Worm (Caenorhabditis elegans) whole organism, L3 larva: ENCODE results near the gene Y48E1C.2.

Experiments
- ZK546.5 ChIP-seq: sonication (generic microtip); optimal IDR thresholded peaks from 2 replicates; lab custom pipeline; 2017; ENCODE audit warnings: missing biosample characterization, missing genetic modification characterization
- aly-2 ChIP-seq: fragments of 150-350 bp; optimal IDR thresholded peaks from 2 replicates; lab custom pipeline; 2014; ENCODE audit warnings: missing biosample characterization, missing genetic modification characterization
- ama-1 ChIP-seq: fragments of 150-350 bp; optimal IDR thresholded peaks from 2 replicates; lab custom pipeline; 2018
- ceh-28 ChIP-seq: fragments of 150-350 bp; optimal IDR thresholded peaks from 2 replicates; lab custom pipeline; 2014; ENCODE audit warnings: missing biosample characterization, missing genetic modification reagents, missing genetic modification characterization
- ceh-9 ChIP-seq: sonication (generic microtip); optimal IDR thresholded peaks from 2 replicates; lab custom pipeline; 2018; ENCODE audit warnings: missing biosample characterization, missing genetic modification characterization
- daf-12 ChIP-seq: fragments of 150-350 bp; optimal IDR thresholded peaks from 2 replicates; lab custom pipeline; 2014; ENCODE audit warnings: missing biosample characterization, missing genetic modification reagents, missing genetic modification characterization
- egl-5 ChIP-seq: fragments of 150-350 bp; optimal IDR thresholded peaks from 2 replicates; lab custom pipeline; 2017; ENCODE audit warnings: missing biosample characterization, missing genetic modification reagents, missing genetic modification characterization, inconsistent platforms
- elt-1 ChIP-seq: fragments of 150-350 bp; optimal IDR thresholded peaks from 2 replicates; lab custom pipeline; 2014; ENCODE audit warnings: missing biosample characterization, missing genetic modification characterization
- elt-2 ChIP-seq: sonication (generic microtip); optimal IDR thresholded peaks from 2 replicates; lab custom pipeline; 2016; ENCODE audit warnings: missing genetic modification reagents, mild to moderate bottlenecking, missing genetic modification characterization, missing compliant biosample characterization
- elt-3 ChIP-seq, 3 experiments: fragments of 150-350 bp in 1 of 3; sonication (generic microtip) in 2 of 3; optimal IDR thresholded peaks; 2 replicates in 2 of 3; 4 replicates in 1 of 3; lab custom pipeline; 2014 to 2017; ENCODE audit warnings: missing biosample characterization in 3 of 3, missing genetic modification characterization in 3 of 3
- fkh-10 ChIP-seq: sonication (generic microtip); optimal IDR thresholded peaks from 2 replicates; lab custom pipeline; 2017; ENCODE audit warnings: missing biosample characterization, missing genetic modification reagents, missing genetic modification characterization
- fkh-2 ChIP-seq: fragments of 150-350 bp; optimal IDR thresholded peaks from 2 replicates; lab custom pipeline; 2014; ENCODE audit warnings: missing biosample characterization, missing genetic modification reagents, missing genetic modification characterization
- fos-1 ChIP-seq: fragments of 150-350 bp; optimal IDR thresholded peaks from 2 replicates; lab custom pipeline; 2014; ENCODE audit warnings: missing biosample characterization, missing genetic modification characterization
- jun-1 ChIP-seq: fragments of 150-350 bp; optimal IDR thresholded peaks from 2 replicates; lab custom pipeline; 2014; ENCODE audit warnings: missing biosample characterization, missing genetic modification reagents, missing genetic modification characterization
- lin-39 ChIP-seq: fragments of 150-350 bp; optimal IDR thresholded peaks from 2 replicates; lab custom pipeline; 2018; ENCODE audit warnings: missing biosample characterization, missing genetic modification reagents, missing genetic modification characterization
- lsy-12 ChIP-seq: sonication (generic microtip); optimal IDR thresholded peaks from 2 replicates; lab custom pipeline; 2016; ENCODE audit warnings: mild to moderate bottlenecking, missing genetic modification characterization, missing compliant biosample characterization
- mdl-1 ChIP-seq: fragments of 150-350 bp; optimal IDR thresholded peaks from 2 replicates; lab custom pipeline; 2014; ENCODE audit warnings: missing biosample characterization, missing genetic modification characterization
- mml-1 ChIP-seq: fragments of 150-350 bp; sonication (generic microtip); optimal IDR thresholded peaks from 3 replicates; lab custom pipeline; 2014; ENCODE audit warnings: missing biosample characterization, missing genetic modification characterization
- nfya-1 ChIP-seq: sonication (generic microtip); optimal IDR thresholded peaks from 2 replicates; lab custom pipeline; 2017; ENCODE audit warnings: missing genetic modification characterization, mild to moderate bottlenecking, missing compliant biosample characterization, antibody characterized with exemption, moderate library complexity; ENCODE audit not compliant: insufficient read depth
- nhr-12 ChIP-seq: fragments of 150-350 bp; optimal IDR thresholded peaks from 2 replicates; lab custom pipeline; 2014; ENCODE audit warnings: missing biosample characterization, missing genetic modification characterization
- nhr-23 ChIP-seq: fragments of 150-350 bp; optimal IDR thresholded peaks from 2 replicates; lab custom pipeline; 2014; ENCODE audit warnings: missing biosample characterization, missing genetic modification reagents, missing genetic modification characterization
- nhr-237 ChIP-seq: fragments of 150-350 bp; optimal IDR thresholded peaks from 2 replicates; lab custom pipeline; 2014; ENCODE audit warnings: missing biosample characterization, missing genetic modification characterization
- nhr-28 ChIP-seq: fragments of 150-350 bp; optimal IDR thresholded peaks from 2 replicates; lab custom pipeline; 2014; ENCODE audit warnings: missing biosample characterization, missing genetic modification characterization
- nhr-43 ChIP-seq: sonication (generic microtip); optimal IDR thresholded peaks from 2 replicates; lab custom pipeline; 2016; ENCODE audit warnings: mild to moderate bottlenecking, missing genetic modification characterization, missing compliant biosample characterization; ENCODE audit not compliant: poor library complexity, severe bottlenecking
- nhr-77 ChIP-seq: fragments of 150-350 bp; optimal IDR thresholded peaks from 2 replicates; lab custom pipeline; 2014; ENCODE audit warnings: missing biosample characterization, missing genetic modification characterization
- pha-4 ChIP-seq: fragments of 150-350 bp; optimal IDR thresholded peaks from 2 replicates; lab custom pipeline; 2014; ENCODE audit warnings: missing biosample characterization, missing genetic modification reagents, missing genetic modification characterization
- sea-2 ChIP-seq: fragments of 150-350 bp; sonication (generic microtip); optimal IDR thresholded peaks from 4 replicates; lab custom pipeline; 2014; ENCODE audit warnings: missing biosample characterization, missing genetic modification reagents, missing genetic modification characterization
- skn-1 ChIP-seq: fragments of 150-350 bp; optimal IDR thresholded peaks from 2 replicates; lab custom pipeline; 2014; ENCODE audit warnings: missing biosample characterization, missing genetic modification characterization
- snpc-4 ChIP-seq: fragments of 150-350 bp; optimal IDR thresholded peaks from 2 replicates; lab custom pipeline; 2014; ENCODE audit warnings: missing biosample characterization, missing genetic modification characterization
- unc-39 ChIP-seq: sonication (generic microtip); optimal IDR thresholded peaks from 4 replicates; lab custom pipeline; 2017; ENCODE audit warnings: missing biosample characterization, missing genetic modification characterization
- unc-62 ChIP-seq: fragments of 150-350 bp; sonication (generic microtip); optimal IDR thresholded peaks from 4 replicates; lab custom pipeline; 2014; ENCODE audit warnings: missing biosample characterization, missing genetic modification reagents, missing genetic modification characterization
- ztf-11 ChIP-seq: fragments of 150-350 bp; optimal IDR thresholded peaks from 2 replicates; lab custom pipeline; 2014; ENCODE audit warnings: missing biosample characterization, missing genetic modification characterization
- ztf-4 ChIP-seq: fragments of 150-350 bp; optimal IDR thresholded peaks from 2 replicates; lab custom pipeline; 2014; ENCODE audit warnings: missing biosample characterization, missing genetic modification characterization

Y48E1C.2 gene

ce11 chrII:13402680-13403079 lies 21.7 kb upstream of the Y48E1C.2 start, which contains the start of gene pinn-4:
Gene pinn-4 (plus strand): TSS chrII:13402980.
- no peak for TF ChIP-seq unc-62 (GFP tag; lab: Kevin White, UChicago)
- no peak for TF ChIP-seq unc-39 (tag; lab: Kevin White, UChicago)
- TF ChIP-seq ztf-4 (tag; lab: Kevin White, UChicago): no peak
- TF ChIP-seq elt-1 (tag; lab: Kevin White, UChicago): no peak
- TF ChIP-seq sea-2: no peak
- TF ChIP-seq fkh-10 (GFP tag; lab: Kevin White, UChicago): no peak
- no peak for TF ChIP-seq nhr-12 (tag; lab: Kevin White, UChicago)
- TF ChIP-seq egl-5 (tag; lab: Kevin White, UChicago): no peak
- TF ChIP-seq ceh-9 (tag; lab: Kevin White, UChicago): no peak
- no peak for TF ChIP-seq snpc-4 (tag; lab: Kevin White, UChicago)
- no peak for TF ChIP-seq pha-4 (tag; lab: Kevin White, UChicago)
- no peak for TF ChIP-seq jun-1 (tag; lab: Kevin White, UChicago)
- no peak for TF ChIP-seq nfya-1
- no peak for TF ChIP-seq daf-12
- no peak for TF ChIP-seq aly-2 (tag; lab: Kevin White, UChicago)
- TF ChIP-seq ama-1 (lab: Kevin White, UChicago): no peak
- TF ChIP-seq ceh-28 (tag; lab: Kevin White, UChicago): no peak
- no peak for TF ChIP-seq elt-2 (tag; lab: Kevin White, UChicago)

ce11 chrII:13405840-13406239 lies 18.5 kb upstream of the Y48E1C.2 start, which contains the start of gene efl-2:
Gene efl-2 (plus strand): TSS chrII:13406140.
- no peak for TF ChIP-seq nhr-43
- no peak for TF ChIP-seq nhr-28 (tag; lab: Kevin White, UChicago)
- TF ChIP-seq nhr-237 (tag; lab: Kevin White, UChicago): no peak
- no peak for TF ChIP-seq ama-1 (lab: Kevin White, UChicago)
- TF ChIP-seq ZK546.5 (tag; lab: Kevin White, UChicago): no peak
- TF ChIP-seq ztf-11: no peak
- no peak for TF ChIP-seq elt-3 (tag; optimal IDR thresholded peaks at IDR 0.05; lab: Kevin White, UChicago)
- TF ChIP-seq nhr-12 (tag; lab: Kevin White, UChicago): no peak
- no peak for TF ChIP-seq fkh-2
- no peak for TF ChIP-seq lin-39 (tag; lab: Kevin White, UChicago)
- TF ChIP-seq lsy-12 (tag; lab: Kevin White, UChicago): no peak

DNA sequence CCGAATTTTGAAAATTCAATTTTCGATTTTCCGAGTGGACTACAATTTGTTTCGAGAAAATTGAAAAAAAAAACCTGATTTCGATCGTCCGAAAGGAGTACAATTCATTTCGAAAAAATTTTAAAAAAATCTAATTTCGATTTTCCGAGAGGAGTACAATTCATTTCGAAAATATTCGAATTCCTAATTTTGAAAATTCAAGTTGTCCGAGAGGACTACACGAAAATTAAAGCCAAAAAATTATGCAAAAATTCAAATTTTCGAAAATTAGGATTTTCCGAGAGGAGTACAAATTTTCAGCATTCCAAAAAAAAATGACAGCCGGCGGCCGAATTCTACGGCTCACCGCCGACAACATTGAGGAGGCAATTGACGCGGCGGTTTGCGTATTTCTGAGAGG lies 12.0 kb upstream of the Y48E1C.2 start, which contains the start of gene Y48C3A.18:
Y48C3A.18 (plus strand) TSS at position 301 of the 400 bp plus-strand sequence.
- no peak for TF ChIP-seq nhr-23 (tag; lab: Kevin White, UChicago)
- no peak for TF ChIP-seq nfya-1
- TF ChIP-seq lin-39 (tag; lab: Kevin White, UChicago): no peak
- TF ChIP-seq mml-1 (tag; lab: Kevin White, UChicago): no peak
- no peak for TF ChIP-seq snpc-4 (tag; lab: Kevin White, UChicago)

DNA sequence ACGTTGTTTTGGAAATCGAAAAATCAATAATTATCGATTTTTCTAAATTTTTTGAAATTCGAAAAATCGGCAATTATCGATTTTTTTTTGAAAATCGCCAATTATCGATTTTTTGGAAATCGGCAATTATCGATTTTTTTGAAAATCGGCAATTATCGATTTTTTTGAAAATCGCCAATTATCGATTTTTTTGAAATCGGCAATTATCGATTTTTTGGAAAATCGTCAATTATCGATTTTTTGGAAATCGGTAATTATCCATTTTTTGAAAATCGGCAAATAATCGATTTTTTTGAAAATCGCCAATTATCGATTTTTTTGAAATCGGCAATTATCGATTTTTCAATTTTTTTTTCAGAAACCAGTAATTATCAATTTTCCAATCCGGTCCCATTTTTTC lies 10.2 kb upstream of the Y48E1C.2 start:
- TF ChIP-seq nhr-77: no peak
- peak; percentile 100 for TF ChIP-seq ceh-28 (tag; lab: Kevin White, UChicago)

DNA sequence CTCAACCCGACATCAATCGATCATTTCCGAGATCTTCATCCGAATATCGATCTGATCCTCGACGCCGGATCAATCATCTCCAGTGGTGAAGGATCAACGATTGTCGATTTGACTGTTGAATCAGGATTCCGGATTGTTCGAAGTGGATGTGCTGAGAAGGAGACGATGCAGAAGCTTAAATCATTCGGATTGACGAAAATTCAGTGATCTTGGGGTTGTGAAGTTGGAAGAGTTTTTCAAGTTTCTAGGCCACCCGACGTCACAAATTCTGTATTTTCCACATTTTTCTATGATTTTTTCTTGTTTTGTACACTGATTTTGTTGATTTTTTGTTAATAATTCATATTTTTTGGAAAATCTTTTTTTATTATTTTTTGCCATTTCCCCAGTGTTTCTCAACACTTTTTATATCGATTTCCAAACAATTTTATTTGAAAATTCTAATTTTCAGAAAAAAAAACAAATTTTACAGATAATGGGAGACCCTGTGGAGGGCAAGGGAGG lies 9.7 kb upstream of the Y48E1C.2 start, which contains the start of gene Y48E1C.1:
Y48E1C.1 (plus strand) TSS at position 454 of the 504 bp plus-strand sequence.
- TF ChIP-seq nhr-12 (tag; lab: Kevin White, UChicago): no peak
- no peak for TF ChIP-seq sea-2
- no peak for TF ChIP-seq ama-1 (lab: Kevin White, UChicago)
- no peak for TF ChIP-seq nhr-28 (tag; lab: Kevin White, UChicago)
- TF ChIP-seq fos-1 (tag; lab: Kevin White, UChicago): no peak
- TF ChIP-seq mdl-1: no peak
- no peak for TF ChIP-seq fkh-2
- TF ChIP-seq skn-1: no peak
- no peak for TF ChIP-seq ceh-9 (tag; lab: Kevin White, UChicago)
